Worm (Caenorhabditis elegans) whole organism, midembryonic: ENCODE measurements around the gene ZC190.10.

Experiments used
- ztf-29 ChIP-seq: fragments of 200-800 bp; sonication (Bioruptor generic); IDR thresholded peaks from 2 replicates; pipeline ENCODE4 v1.3.6; 2022; ENCODE audit warnings: missing genetic modification reagents, missing genetic modification characterization, missing compliant biosample characterization

Gene ZC190.10

DNA sequence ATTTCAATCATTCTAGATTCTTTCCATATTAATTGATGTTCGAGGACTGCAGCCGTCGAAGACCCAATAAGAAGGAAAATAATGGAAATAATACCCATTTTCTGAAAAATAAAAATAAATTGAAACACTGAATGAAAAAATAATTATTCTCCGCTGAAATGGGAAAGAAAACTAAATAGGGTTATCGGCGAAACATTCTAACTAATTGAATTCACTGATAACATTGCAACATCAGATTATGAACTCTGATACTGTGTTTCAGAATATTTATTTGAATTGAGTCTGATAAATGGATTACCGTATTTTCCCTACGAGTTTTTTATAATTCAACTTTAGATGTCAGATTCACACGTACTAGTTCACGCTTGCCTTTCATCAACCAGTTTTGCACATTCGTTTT, 53.0 kb downstream of the ZC190.10 start, which contains the start of gene asp-13:
Gene asp-13, minus strand, starts transcription at position 101 of the 400 bp plus-strand sequence.
- no peak for TF ChIP-seq ztf-29 (GFP tag; lab: Robert Waterston, UW)
